Worm (Caenorhabditis elegans) whole organism, L4 larva: ENCODE data around the gene thoc-5.

ENCODE experiments used
- D1046.2 ChIP-seq: fragments of 200-800 bp; sonication (Bioruptor generic); IDR thresholded peaks from 2 replicates; pipeline ENCODE4 v1.3.6; 2022; ENCODE audit warnings: missing genetic modification characterization, missing compliant biosample characterization
- F10B5.3 ChIP-seq: sonication (generic microtip); optimal IDR thresholded peaks from 2 replicates; lab custom pipeline; 2016; ENCODE audit warnings: mild to moderate bottlenecking, missing genetic modification characterization, missing compliant biosample characterization
- F37D6.2 ChIP-seq: sonication (generic microtip); optimal IDR thresholded peaks from 2 replicates; lab custom pipeline; 2016; ENCODE audit warnings: mild to moderate bottlenecking, missing genetic modification characterization, missing compliant biosample characterization
- T26A8.4 ChIP-seq: fragments of 200-800 bp; sonication (Bioruptor generic); IDR thresholded peaks from 2 replicates; pipeline ENCODE4 v1.3.6; 2022; ENCODE audit warnings: missing genetic modification characterization, missing compliant biosample characterization
- Y105C5A.15 ChIP-seq: fragments of 200-800 bp; sonication (Bioruptor generic); IDR thresholded peaks from 2 replicates; pipeline ENCODE4 v1.3.6; 2022; ENCODE audit warnings: missing genetic modification characterization, missing compliant biosample characterization
- Y48G9A.11 ChIP-seq: fragments of 200-800 bp; sonication (Bioruptor generic); IDR thresholded peaks from 2 replicates; pipeline ENCODE4 v1.3.6; 2022; ENCODE audit warnings: missing genetic modification reagents, missing genetic modification characterization, missing compliant biosample characterization
- Y5F2A.4 ChIP-seq: fragments of 200-800 bp; sonication (Bioruptor generic); optimal IDR thresholded peaks from 2 replicates; lab custom pipeline; 2018; ENCODE audit warnings: mild to moderate bottlenecking, missing genetic modification characterization, missing compliant biosample characterization
- ZK337.2 ChIP-seq: fragments of 200-800 bp; sonication (Bioruptor generic); IDR thresholded peaks from 2 replicates; pipeline ENCODE4 v1.3.6; 2022; ENCODE audit warnings: missing genetic modification reagents, missing genetic modification characterization, missing compliant biosample characterization
- aly-2 ChIP-seq: sonication (generic microtip); optimal IDR thresholded peaks from 2 replicates; lab custom pipeline; 2018; ENCODE audit warnings: missing biosample characterization, missing genetic modification characterization
- ama-1 ChIP-seq: fragments of 150-350 bp; optimal IDR thresholded peaks from 2 replicates; lab custom pipeline; 2014; ENCODE audit warnings: inconsistent platforms, mixed read lengths
- attf-4 ChIP-seq: sonication (generic microtip); optimal IDR thresholded peaks from 3 replicates; lab custom pipeline; 2017; ENCODE audit warnings: missing biosample characterization, missing genetic modification characterization
- ceh-20 ChIP-seq: fragments of 200-800 bp; sonication (Bioruptor generic); IDR thresholded peaks from 2 replicates; pipeline ENCODE4 v1.3.6; 2022; ENCODE audit warnings: missing genetic modification reagents, missing genetic modification characterization, missing compliant biosample characterization
- ceh-44 ChIP-seq: fragments of 200-800 bp; sonication (Bioruptor generic); IDR thresholded peaks from 2 replicates; pipeline ENCODE4 v1.3.6; 2022; ENCODE audit warnings: missing genetic modification reagents, missing genetic modification characterization, missing compliant biosample characterization
- ceh-62 ChIP-seq: sonication (generic microtip); optimal IDR thresholded peaks from 2 replicates; lab custom pipeline; 2017; ENCODE audit warnings: missing biosample characterization, missing genetic modification characterization
- ceh-82 ChIP-seq: sonication (generic microtip); optimal IDR thresholded peaks from 2 replicates; lab custom pipeline; 2017; ENCODE audit warnings: missing biosample characterization, missing genetic modification characterization
- ctbp-1 ChIP-seq: fragments of 200-800 bp; sonication (Bioruptor generic); IDR thresholded peaks from 2 replicates; pipeline ENCODE4 v1.3.6; 2022; ENCODE audit warnings: missing genetic modification reagents, missing genetic modification characterization, missing compliant biosample characterization
- dmd-6 ChIP-seq: fragments of 200-800 bp; sonication (Bioruptor generic); IDR thresholded peaks from 2 replicates; pipeline ENCODE4 v1.3.6; 2022; ENCODE audit warnings: missing genetic modification reagents, missing genetic modification characterization, missing compliant biosample characterization
- dve-1 ChIP-seq: sonication (generic microtip); optimal IDR thresholded peaks from 2 replicates; lab custom pipeline; 2017; ENCODE audit warnings: antibody characterized with exemption, mild to moderate bottlenecking, missing genetic modification characterization, missing compliant biosample characterization; ENCODE audit not compliant: insufficient read depth
- hmg-1.1 ChIP-seq: fragments of 200-800 bp; sonication (Bioruptor generic); IDR thresholded peaks from 2 replicates; pipeline ENCODE4 v1.3.6; 2022; ENCODE audit warnings: missing genetic modification reagents, missing genetic modification characterization, missing compliant biosample characterization
- lin-1 ChIP-seq: fragments of 200-800 bp; sonication (Bioruptor generic); IDR thresholded peaks from 2 replicates; pipeline ENCODE4 v1.3.6; 2022; ENCODE audit warnings: missing genetic modification reagents, missing genetic modification characterization, missing compliant biosample characterization
- lin-15B ChIP-seq: fragments of 150-350 bp; sonication (generic microtip); optimal IDR thresholded peaks from 3 replicates; lab custom pipeline; 2014; ENCODE audit warnings: missing biosample characterization, missing genetic modification characterization
- lin-29 ChIP-seq: fragments of 200-800 bp; sonication (Bioruptor generic); IDR thresholded peaks from 2 replicates; pipeline ENCODE4 v1.3.6; 2022; ENCODE audit warnings: missing genetic modification reagents, missing genetic modification characterization, missing compliant biosample characterization
- lin-39 ChIP-seq: fragments of 150-350 bp; optimal IDR thresholded peaks from 2 replicates; lab custom pipeline; 2014; ENCODE audit warnings: missing biosample characterization, missing genetic modification reagents, missing genetic modification characterization
- lsy-2 ChIP-seq, 2 experiments: fragments of 150-350 bp in 1 of 2; sonication (generic microtip) in 1 of 2; optimal IDR thresholded peaks; 2 replicates each; lab custom pipeline; 2014 to 2017; ENCODE audit warnings: missing biosample characterization in 2 of 2, missing genetic modification characterization in 2 of 2
- madf-9 ChIP-seq: fragments of 200-800 bp; sonication (Bioruptor generic); conservative IDR thresholded peaks from 2 replicates; pipeline ENCODE4 v1.3.6; 2022; ENCODE audit warnings: missing genetic modification reagents, missing genetic modification characterization, missing compliant biosample characterization
- mdt-29 ChIP-seq: fragments of 200-800 bp; sonication (Bioruptor generic); IDR thresholded peaks from 2 replicates; pipeline ENCODE4 v1.3.6; 2022; ENCODE audit warnings: missing genetic modification reagents, missing genetic modification characterization, missing compliant biosample characterization
- mxl-3 ChIP-seq: fragments of 200-800 bp; sonication (Bioruptor generic); optimal IDR thresholded peaks from 2 replicates; lab custom pipeline; 2018; ENCODE audit warnings: mild to moderate bottlenecking, missing genetic modification characterization, missing compliant biosample characterization
- nhr-102 ChIP-seq: sonication (generic microtip); optimal IDR thresholded peaks from 2 replicates; lab custom pipeline; 2016; ENCODE audit warnings: mild to moderate bottlenecking, missing genetic modification characterization, moderate library complexity, missing compliant biosample characterization
- nhr-11 ChIP-seq: fragments of 150-350 bp; optimal IDR thresholded peaks from 2 replicates; lab custom pipeline; 2014; ENCODE audit warnings: missing biosample characterization, missing genetic modification characterization
- nhr-111 ChIP-seq: fragments of 200-800 bp; sonication (Bioruptor generic); optimal IDR thresholded peaks from 2 replicates; lab custom pipeline; 2018; ENCODE audit warnings: mild to moderate bottlenecking, missing genetic modification characterization, missing compliant biosample characterization
- nhr-25 ChIP-seq: sonication (generic microtip); optimal IDR thresholded peaks from 2 replicates; lab custom pipeline; 2017; ENCODE audit warnings: missing genetic modification characterization, mild to moderate bottlenecking, missing compliant biosample characterization, antibody characterized with exemption, moderate library complexity, borderline replicate concordance; ENCODE audit not compliant: insufficient read depth
- nhr-42 ChIP-seq: fragments of 200-800 bp; sonication (Bioruptor generic); IDR thresholded peaks from 2 replicates; pipeline ENCODE4 v1.3.6; 2022; ENCODE audit warnings: missing genetic modification characterization, missing compliant biosample characterization
- nhr-6 ChIP-seq: fragments of 150-350 bp; optimal IDR thresholded peaks from 2 replicates; lab custom pipeline; 2014; ENCODE audit warnings: missing biosample characterization, missing genetic modification characterization
- nhr-77 ChIP-seq: fragments of 150-350 bp; optimal IDR thresholded peaks from 2 replicates; lab custom pipeline; 2014; ENCODE audit warnings: missing biosample characterization, missing genetic modification characterization
- pha-4 ChIP-seq, 2 experiments: fragments of 150-350 bp in 1 of 2; fragments of 200-800 bp in 1 of 2; sonication (Bioruptor generic) in 1 of 2; IDR thresholded peaks in 1 of 2; optimal IDR thresholded peaks in 1 of 2; 2 replicates each; pipeline versions ENCODE4 v1.3.6 to Lab custom; 2014 to 2022; ENCODE audit warnings: missing genetic modification characterization in 2 of 2, missing genetic modification reagents in 2 of 2, missing biosample characterization in 1 of 2, missing compliant biosample characterization in 1 of 2
- php-3 ChIP-seq: fragments of 200-800 bp; sonication (Bioruptor generic); IDR thresholded peaks from 2 replicates; pipeline ENCODE4 v1.3.6; 2022; ENCODE audit warnings: missing genetic modification reagents, missing genetic modification characterization, missing compliant biosample characterization
- saeg-2 ChIP-seq: fragments of 200-800 bp; sonication (Bioruptor generic); IDR thresholded peaks from 2 replicates; pipeline ENCODE4 v1.3.6; 2022; ENCODE audit warnings: missing genetic modification reagents, missing genetic modification characterization, missing compliant biosample characterization
- snpc-1.2 ChIP-seq: fragments of 200-800 bp; sonication (Bioruptor generic); IDR thresholded peaks from 2 replicates; pipeline ENCODE4 v1.3.6; 2022; ENCODE audit warnings: missing genetic modification reagents, missing genetic modification characterization, missing compliant biosample characterization
- tag-97 ChIP-seq: fragments of 200-800 bp; sonication (Bioruptor generic); IDR thresholded peaks from 2 replicates; pipeline ENCODE4 v1.3.6; 2022; ENCODE audit warnings: missing genetic modification characterization, missing compliant biosample characterization
- unc-130 ChIP-seq: sonication (generic microtip); optimal IDR thresholded peaks from 2 replicates; lab custom pipeline; 2016; ENCODE audit warnings: missing genetic modification reagents, missing genetic modification characterization, missing compliant biosample characterization
- zag-1 ChIP-seq: fragments of 150-350 bp; optimal IDR thresholded peaks from 2 replicates; lab custom pipeline; 2014; ENCODE audit warnings: missing biosample characterization, missing genetic modification characterization
- zfp-2 ChIP-seq: sonication (generic microtip); optimal IDR thresholded peaks from 2 replicates; lab custom pipeline; 2016; ENCODE audit warnings: mild to moderate bottlenecking, missing genetic modification characterization, missing compliant biosample characterization
- ztf-11 ChIP-seq: fragments of 150-350 bp; optimal IDR thresholded peaks from 2 replicates; lab custom pipeline; 2014; ENCODE audit warnings: missing biosample characterization, missing genetic modification characterization

The thoc-5 gene

DNA sequence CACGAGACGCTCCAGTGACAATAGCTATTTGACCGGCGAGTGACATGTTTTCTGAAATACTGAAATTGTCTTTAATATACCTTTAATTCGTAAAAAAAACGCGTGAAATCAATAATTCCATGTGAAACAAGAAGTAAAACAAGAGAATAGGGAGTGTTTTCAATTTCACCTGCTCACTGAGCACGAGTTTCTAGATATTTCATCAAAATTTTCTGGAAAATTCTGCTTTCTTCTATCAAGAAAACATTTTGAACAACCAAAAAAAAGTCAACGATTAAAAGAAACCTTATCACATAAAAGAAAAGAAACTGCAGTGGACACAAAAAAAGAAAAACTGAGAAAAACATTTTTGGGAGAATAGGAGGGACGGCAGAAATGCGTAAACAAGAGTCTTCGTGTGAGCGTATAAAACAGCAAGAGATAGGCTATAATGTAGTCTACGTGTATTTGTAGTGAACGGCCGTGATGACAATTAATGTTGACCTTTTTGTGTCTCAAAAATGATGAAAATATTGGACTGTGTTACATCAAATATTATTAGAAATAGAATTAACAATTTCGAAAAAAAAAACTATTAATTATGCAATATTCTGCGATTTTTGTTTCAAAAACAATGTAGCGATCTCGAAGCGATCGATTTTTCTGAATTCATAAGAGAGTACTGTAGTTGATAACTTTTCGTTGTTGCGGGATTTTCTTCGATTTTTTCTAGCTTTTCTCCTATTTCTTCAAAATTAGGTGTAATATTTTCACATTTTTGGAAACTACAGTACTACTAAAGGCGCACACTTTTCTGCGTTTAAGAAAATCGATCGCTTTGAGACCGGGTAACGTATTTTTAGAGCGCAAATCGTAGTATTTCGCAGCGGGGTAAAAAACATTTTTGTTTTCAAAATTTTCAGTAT lies 19.0 kb upstream of the thoc-5 start, which contains the start of gene dhs-9 (continued):
- peak; percentile 64 for TF ChIP-seq nhr-11 (tag; lab: Kevin White, UChicago)
- no peak for TF ChIP-seq Y5F2A.4 (GFP tag; lab: Kevin White, UChicago)
- 0 out of 2 replicates have a peak, but pooled peaks have one; percentile 44 for TF ChIP-seq T26A8.4
- no peak for TF ChIP-seq zag-1
- no peak for TF ChIP-seq lin-15B (tag; lab: Kevin White, UChicago)
- no peak for TF ChIP-seq tag-97 (GFP tag; lab: Robert Waterston, UW)
- no peak for TF ChIP-seq ctbp-1
- no peak for TF ChIP-seq nhr-111
- TF ChIP-seq attf-4: no peak
- no peak for TF ChIP-seq lin-1
- no peak for TF ChIP-seq Y105C5A.15 (GFP tag; lab: Robert Waterston, UW)
- TF ChIP-seq snpc-1.2 (GFP tag; lab: Robert Waterston, UW): no peak
- peak; percentile 79 for TF ChIP-seq nhr-77 (tag; lab: Kevin White, UChicago)
- no peak for TF ChIP-seq nhr-25
- no peak for TF ChIP-seq aly-2 (tag; lab: Kevin White, UChicago)
- TF ChIP-seq ceh-20 (GFP tag; lab: Robert Waterston, UW): no peak
- no peak for TF ChIP-seq saeg-2 (GFP tag; lab: Robert Waterston, UW)

DNA sequence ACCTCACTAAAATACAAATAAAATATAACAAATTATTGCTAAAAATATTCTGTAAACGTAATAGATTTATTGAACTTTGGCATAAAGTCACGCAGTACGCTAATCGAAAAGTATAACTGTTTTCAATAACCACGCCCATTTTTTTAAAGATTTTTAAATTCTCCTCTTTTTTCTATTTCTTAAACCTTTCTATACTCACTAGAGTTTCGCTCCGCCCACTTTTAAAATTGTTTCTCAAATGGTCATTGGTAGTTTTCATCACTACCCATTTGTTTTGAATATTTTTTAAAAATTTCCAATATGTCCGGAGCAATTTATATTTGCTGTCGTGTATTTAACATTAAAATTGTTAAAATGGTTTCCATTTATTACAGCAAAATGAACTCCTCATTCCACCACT lies 12.7 kb upstream of the thoc-5 start, which contains the start of gene Y32H12A.1:
TSS of gene Y32H12A.1 (plus strand) at position 301 of the 400 bp plus-strand sequence.
- TF ChIP-seq aly-2 (tag; lab: Kevin White, UChicago): no peak
- no peak for TF ChIP-seq nhr-102 (tag; lab: Kevin White, UChicago)
- no peak for TF ChIP-seq dve-1
- TF ChIP-seq unc-130 (GFP tag; lab: Kevin White, UChicago): no peak
- no peak for TF ChIP-seq ZK337.2
- TF ChIP-seq nhr-6 (tag; lab: Kevin White, UChicago): no peak
- TF ChIP-seq ztf-11 (tag; lab: Kevin White, UChicago): no peak
- TF ChIP-seq F10B5.3: no peak
- no peak for TF ChIP-seq lin-1

DNA sequence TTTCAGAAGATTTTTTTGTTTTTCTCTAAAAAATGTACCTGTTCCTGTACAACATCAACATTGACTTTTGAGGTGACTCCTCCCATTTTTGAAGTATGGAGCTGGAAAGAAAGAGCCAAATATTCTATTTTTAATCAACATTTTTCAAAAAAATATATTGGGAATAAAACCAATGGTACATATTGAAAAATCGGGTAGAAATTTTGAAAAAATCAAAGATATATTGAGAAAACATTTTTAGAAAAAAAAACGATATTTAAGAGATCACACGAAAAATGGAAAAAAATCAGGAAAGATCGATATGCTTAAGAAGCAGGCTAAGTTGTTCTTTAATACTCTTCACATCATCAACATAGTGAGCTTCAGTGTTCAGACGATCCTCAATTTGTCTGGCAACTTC lies 3.2 kb downstream of the thoc-5 start, which contains the start of gene glrx-21:
TSS of gene glrx-21 (minus strand) at position 101 of the 400 bp plus-strand sequence.
- TF ChIP-seq nhr-42 (no peak), mdt-29 (GFP tag; lab: Robert Waterston, UW) (no peak), php-3 (GFP tag; lab: Robert Waterston, UW) (no peak), lin-29 (GFP tag; lab: Robert Waterston, UW) (no peak), lin-39 (tag; lab: Kevin White, UChicago) (no peak), zfp-2 (tag; lab: Kevin White, UChicago) (no peak), ctbp-1 (no peak)
- TF ChIP-seq, all 104 proteins: peak for 0

DNA sequence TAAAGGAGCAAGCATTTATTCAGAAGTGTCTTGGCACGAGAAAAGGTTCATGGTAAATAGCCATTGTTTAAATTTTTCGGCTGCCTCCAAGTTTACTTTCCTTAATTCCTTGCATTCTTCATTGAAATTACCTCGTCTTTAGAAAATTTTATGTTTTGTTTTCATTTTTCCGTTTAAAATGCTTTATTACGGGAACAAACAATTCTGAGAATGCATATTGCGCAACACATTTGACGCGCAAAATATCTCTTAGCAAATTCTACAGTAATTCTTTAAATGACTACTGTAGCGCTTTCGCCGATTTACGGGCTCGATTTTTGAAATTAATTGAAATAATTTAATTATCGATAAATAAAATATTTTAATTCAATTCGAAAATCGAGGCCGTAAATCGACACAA lies 4.6 kb downstream of the thoc-5 start:
- TF ChIP-seq ceh-20 (GFP tag; lab: Robert Waterston, UW): no peak
- TF ChIP-seq lsy-2 (tag; optimal IDR thresholded peaks at IDR 0.05; lab: Kevin White, UChicago): no peak
- TF ChIP-seq nhr-6 (tag; lab: Kevin White, UChicago): no peak
- no peak for TF ChIP-seq madf-9 (GFP tag; lab: Robert Waterston, UW)
- no peak for TF ChIP-seq nhr-102 (tag; lab: Kevin White, UChicago)
- TF ChIP-seq hmg-1.1 (GFP tag; lab: Robert Waterston, UW): no peak
- TF ChIP-seq ceh-62 (tag; lab: Kevin White, UChicago): no peak
- no peak for TF ChIP-seq mxl-3 (GFP tag; lab: Kevin White, UChicago)
- no peak for TF ChIP-seq lin-1
- TF ChIP-seq Y48G9A.11 (GFP tag; lab: Robert Waterston, UW): no peak
- no peak for TF ChIP-seq ceh-44
- no peak for TF ChIP-seq nhr-77 (tag; lab: Kevin White, UChicago)
- no peak for TF ChIP-seq ama-1 (lab: Kevin White, UChicago)
- TF ChIP-seq F37D6.2 (tag; lab: Kevin White, UChicago): no peak
- no peak for TF ChIP-seq ceh-82 (tag; lab: Kevin White, UChicago)
- TF ChIP-seq pha-4 (GFP tag; IDR thresholded peaks at IDR 0.05; lab: Robert Waterston, UW): no peak
- TF ChIP-seq pha-4 (tag; optimal IDR thresholded peaks at IDR 0.05; lab: Kevin White, UChicago): no peak
- no peak for TF ChIP-seq D1046.2 (GFP tag; lab: Robert Waterston, UW)
- TF ChIP-seq dmd-6 (GFP tag; lab: Robert Waterston, UW): no peak
